Worm (Caenorhabditis elegans) whole organism, L3 larva: ENCODE data around the gene Y69A2AR.19.

Experiments used
- aly-2 ChIP-seq: fragments of 150-350 bp; optimal IDR thresholded peaks from 2 replicates; lab custom pipeline; 2014; ENCODE audit warnings: missing biosample characterization, missing genetic modification characterization
- ceh-16 ChIP-seq: sonication (generic microtip); optimal IDR thresholded peaks from 2 replicates; lab custom pipeline; 2017; ENCODE audit warnings: missing biosample characterization, missing genetic modification characterization
- egl-27 ChIP-seq: sonication (generic microtip); optimal IDR thresholded peaks from 4 replicates; lab custom pipeline; 2017; ENCODE audit warnings: missing biosample characterization, missing genetic modification reagents, missing genetic modification characterization
- fkh-10 ChIP-seq: sonication (generic microtip); optimal IDR thresholded peaks from 2 replicates; lab custom pipeline; 2017; ENCODE audit warnings: missing biosample characterization, missing genetic modification reagents, missing genetic modification characterization
- jun-1 ChIP-seq: fragments of 150-350 bp; optimal IDR thresholded peaks from 2 replicates; lab custom pipeline; 2014; ENCODE audit warnings: missing biosample characterization, missing genetic modification reagents, missing genetic modification characterization
- lin-39 ChIP-seq: fragments of 150-350 bp; optimal IDR thresholded peaks from 2 replicates; lab custom pipeline; 2018; ENCODE audit warnings: missing biosample characterization, missing genetic modification reagents, missing genetic modification characterization
- mdl-1 ChIP-seq: fragments of 150-350 bp; optimal IDR thresholded peaks from 2 replicates; lab custom pipeline; 2014; ENCODE audit warnings: missing biosample characterization, missing genetic modification characterization
- nhr-43 ChIP-seq: sonication (generic microtip); optimal IDR thresholded peaks from 2 replicates; lab custom pipeline; 2016; ENCODE audit warnings: mild to moderate bottlenecking, missing genetic modification characterization, missing compliant biosample characterization; ENCODE audit not compliant: poor library complexity, severe bottlenecking
- nhr-67 ChIP-seq: fragments of 150-350 bp; optimal IDR thresholded peaks from 2 replicates; lab custom pipeline; 2014; ENCODE audit warnings: missing biosample characterization, missing genetic modification characterization
- nhr-76 ChIP-seq: fragments of 150-350 bp; sonication (generic microtip); optimal IDR thresholded peaks from 5 replicates; lab custom pipeline; 2014; ENCODE audit warnings: missing biosample characterization, missing genetic modification characterization
- skn-1 ChIP-seq: fragments of 150-350 bp; optimal IDR thresholded peaks from 2 replicates; lab custom pipeline; 2014; ENCODE audit warnings: missing biosample characterization, missing genetic modification characterization
- tbx-2 ChIP-seq: sonication (generic microtip); optimal IDR thresholded peaks from 2 replicates; lab custom pipeline; 2016; ENCODE audit warnings: mild to moderate bottlenecking, missing genetic modification characterization, missing compliant biosample characterization
- ztf-11 ChIP-seq: fragments of 150-350 bp; optimal IDR thresholded peaks from 2 replicates; lab custom pipeline; 2014; ENCODE audit warnings: missing biosample characterization, missing genetic modification characterization

ce11 chrIV:2481955-2482354, 6.7 kb upstream of the Y69A2AR.19 start, which contains the start of gene Y69A2AL.2:
- TF ChIP-seq egl-27 (tag; lab: Kevin White, UChicago) = no peak
- no peak for TF ChIP-seq fkh-10 (GFP tag; lab: Kevin White, UChicago)
- TF ChIP-seq nhr-67 (tag; lab: Kevin White, UChicago) = no peak
- TF ChIP-seq jun-1 (tag; lab: Kevin White, UChicago) = no peak
- TF ChIP-seq lin-39 (tag; lab: Kevin White, UChicago) = no peak
- no peak for TF ChIP-seq aly-2
- TF ChIP-seq nhr-43 (tag; lab: Kevin White, UChicago) = no peak
- TF ChIP-seq mdl-1 = no peak
- TF ChIP-seq skn-1 (tag; lab: Kevin White, UChicago) = no peak
- TF ChIP-seq ztf-11 (tag; lab: Kevin White, UChicago) = no peak
- no peak for TF ChIP-seq ceh-16 (tag; lab: Kevin White, UChicago)
- no peak for TF ChIP-seq nhr-76 (tag; lab: Kevin White, UChicago)
- no peak for TF ChIP-seq tbx-2 (tag; lab: Kevin White, UChicago)
